Fruit fly (Drosophila melanogaster) whole organism, embryonic: ENCODE measurements around the gene CG1951.

Source experiments
- CG30020 ChIP-seq: fragments of 200-800 bp; optimal IDR thresholded peaks from 2 replicates; lab custom pipeline; 2019; ENCODE audit warnings: missing biosample characterization, mild to moderate bottlenecking, missing genetic modification characterization, moderate library complexity
- fru ChIP-seq: fragments of >200 bp; optimal IDR thresholded peaks from 2 replicates; lab custom pipeline; 2017

dm6 chr3R:29074001-29074609, 47.1 kb downstream of the CG1951 start:
- TF ChIP-seq fru (lab: Kevin White, UChicago) (no peak), CG30020 (tag; lab: Kevin White, UChicago) (no peak)
